Worm (Caenorhabditis elegans): ENCODE measurements around the gene hda-2.

hda-2 gene

ce11 chrII:7985029-7985428 is 37.3 kb downstream of the hda-2 start:
- TF ChIP-seq tab-1 (GFP tag; IDR thresholded peaks at IDR 0.05): no peak
- TF ChIP-seq klf-2 (GFP tag; conservative IDR thresholded peaks at IDR 0.05): no peak
- no peak for TF ChIP-seq T22C8.4 (GFP tag; IDR thresholded peaks at IDR 0.05)
- no peak for TF ChIP-seq ref-1 (GFP tag; conservative IDR thresholded peaks at IDR 0.05)
- TF ChIP-seq ztf-23 (GFP tag; IDR thresholded peaks at IDR 0.05): no peak
- no peak for TF ChIP-seq ztf-29 (GFP tag; IDR thresholded peaks at IDR 0.05)
- TF ChIP-seq med-1 (GFP tag; optimal IDR thresholded peaks at IDR 0.05; ENCODE audit: insufficient read depth): no peak

DNA sequence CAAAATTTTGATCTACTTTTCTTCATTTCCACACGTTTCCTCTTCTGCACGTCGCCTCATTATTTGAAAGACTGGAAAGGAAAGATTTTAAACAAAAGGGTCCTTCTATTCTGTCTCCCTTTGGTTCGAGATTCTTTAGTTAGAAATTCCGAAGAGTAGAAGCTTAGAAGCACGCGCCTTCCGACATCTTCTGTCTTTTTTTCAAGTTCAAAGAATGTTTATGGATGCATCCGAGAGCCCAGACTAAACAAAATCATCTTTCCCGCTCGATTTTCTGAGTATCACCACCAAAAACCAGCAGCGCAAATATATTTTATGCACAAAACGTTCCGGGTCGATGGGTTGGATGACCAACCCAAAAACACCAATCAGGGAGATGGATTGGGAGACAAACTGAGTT is 38.3 kb downstream of the hda-2 start:
- TF ChIP-seq ztf-23 (GFP tag; IDR thresholded peaks at IDR 0.05) (no peak), med-1 (GFP tag; optimal IDR thresholded peaks at IDR 0.05; ENCODE audit: insufficient read depth) (no peak)

DNA sequence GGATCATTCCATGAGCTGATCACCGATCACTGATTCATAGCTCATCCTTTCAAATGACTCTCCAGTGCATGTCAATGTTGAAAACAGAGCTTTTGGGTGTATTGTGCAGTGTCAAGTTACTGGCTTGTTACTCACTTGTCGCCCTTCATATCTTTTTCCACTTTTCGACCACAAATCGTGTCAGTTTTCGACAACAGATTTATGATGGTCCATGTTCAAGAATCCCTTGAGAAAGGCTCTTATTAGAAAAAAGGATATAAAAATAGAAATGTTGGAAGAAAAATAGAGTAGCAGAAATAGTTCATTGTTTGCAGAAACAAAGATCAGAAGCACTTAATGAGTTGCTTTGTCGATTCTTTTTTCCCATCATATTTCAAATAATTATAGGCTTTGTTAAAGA is 38.9 kb downstream of the hda-2 start:
- TF ChIP-seq ztf-29 (GFP tag; IDR thresholded peaks at IDR 0.05) (no peak), tab-1 (GFP tag; IDR thresholded peaks at IDR 0.05) (no peak)

DNA sequence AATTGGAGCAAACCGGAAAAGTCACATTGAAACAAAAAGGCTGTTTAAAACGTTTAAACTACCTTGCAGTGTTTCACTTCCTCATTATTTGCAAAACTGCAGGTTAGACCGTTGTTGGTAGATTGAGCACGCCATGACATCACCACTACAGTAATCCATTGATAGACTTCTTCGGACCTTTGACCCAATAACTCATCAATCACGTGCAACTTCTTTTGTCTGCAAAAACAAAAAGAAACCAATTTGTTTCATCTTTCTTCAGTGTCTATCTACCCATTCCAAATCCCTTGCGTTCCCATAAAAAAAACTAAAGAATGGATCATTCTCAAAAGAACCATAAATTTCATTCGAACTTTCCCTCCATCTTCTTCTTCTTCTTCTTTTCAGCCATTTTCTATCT is 41.3 kb downstream of the hda-2 start:
- TF ChIP-seq med-1 (GFP tag; optimal IDR thresholded peaks at IDR 0.05; ENCODE audit: insufficient read depth): no peak
- no peak for TF ChIP-seq ztf-29 (GFP tag; IDR thresholded peaks at IDR 0.05)
- no peak for TF ChIP-seq T22C8.4 (GFP tag; IDR thresholded peaks at IDR 0.05)
- no peak for TF ChIP-seq flt-1 (GFP tag; IDR thresholded peaks at IDR 0.05)
- TF ChIP-seq cog-1 (tag; optimal IDR thresholded peaks at IDR 0.05): no peak
- TF ChIP-seq tab-1 (GFP tag; IDR thresholded peaks at IDR 0.05): no peak
- no peak for TF ChIP-seq klf-2 (GFP tag; conservative IDR thresholded peaks at IDR 0.05)
- no peak for TF ChIP-seq ref-1 (GFP tag; conservative IDR thresholded peaks at IDR 0.05)
- no peak for TF ChIP-seq ztf-23 (GFP tag; IDR thresholded peaks at IDR 0.05)

- TF ChIP-seq tab-1 (GFP tag; IDR thresholded peaks at IDR 0.05) (no peak), flt-1 (GFP tag; IDR thresholded peaks at IDR 0.05) (no peak), cog-1 (tag; optimal IDR thresholded peaks at IDR 0.05) (no peak), ztf-29 (GFP tag; IDR thresholded peaks at IDR 0.05) (no peak), ztf-23 (GFP tag; IDR thresholded peaks at IDR 0.05) (no peak), ref-1 (GFP tag; conservative IDR thresholded peaks at IDR 0.05) (no peak), klf-2 (GFP tag; conservative IDR thresholded peaks at IDR 0.05) (no peak), med-1 (GFP tag; optimal IDR thresholded peaks at IDR 0.05; ENCODE audit: insufficient read depth) (no peak), T22C8.4 (GFP tag; IDR thresholded peaks at IDR 0.05) (no peak)
Measured at ce11 chrII:7977513-7977912, 44.8 kb downstream of the hda-2 start.

- TF ChIP-seq ref-1 (GFP tag; conservative IDR thresholded peaks at IDR 0.05) (no peak), T22C8.4 (GFP tag; IDR thresholded peaks at IDR 0.05) (no peak), flt-1 (GFP tag; IDR thresholded peaks at IDR 0.05) (no peak), med-1 (GFP tag; optimal IDR thresholded peaks at IDR 0.05; ENCODE audit: insufficient read depth) (no peak), ztf-29 (GFP tag; IDR thresholded peaks at IDR 0.05) (no peak), klf-2 (GFP tag; conservative IDR thresholded peaks at IDR 0.05) (no peak)
Measured at ce11 chrII:7976308-7976707, 46.1 kb downstream of the hda-2 start, which contains the start of gene DH11.5. Gene DH11.5, plus strand, starts transcription at chrII:7976608.

DNA sequence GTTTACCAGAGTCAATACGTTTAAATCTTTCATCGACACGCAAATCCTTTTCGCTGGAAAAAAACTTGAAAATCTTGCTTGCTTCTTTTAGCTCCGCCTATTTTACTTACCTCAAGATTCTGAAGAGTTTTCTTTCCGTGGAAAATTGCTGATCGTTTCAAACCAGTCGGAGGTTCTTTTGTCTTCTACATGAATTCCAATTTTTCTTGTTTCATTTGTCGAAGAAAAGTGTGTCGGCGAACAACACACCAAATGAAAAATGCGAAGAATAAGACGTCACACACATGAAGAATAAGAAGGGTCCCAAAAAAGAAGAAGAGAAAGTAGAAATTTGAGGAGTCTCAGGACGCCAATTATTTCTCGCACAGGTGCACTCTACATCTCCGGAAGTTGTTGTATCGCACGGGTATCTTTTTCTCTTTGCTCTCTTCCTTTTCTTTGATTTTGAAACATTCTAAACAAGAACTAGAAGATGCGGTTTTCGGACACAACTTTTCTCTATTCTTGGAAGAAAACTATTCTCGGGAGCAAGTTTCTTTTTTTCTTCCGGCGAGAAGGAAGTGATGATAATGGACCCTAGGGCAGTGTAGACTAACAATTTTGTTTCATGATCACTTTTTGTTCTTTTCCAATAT is 48.1 kb downstream of the hda-2 start:
- no peak for TF ChIP-seq klf-2 (GFP tag; conservative IDR thresholded peaks at IDR 0.05)
- TF ChIP-seq flt-1 (GFP tag; IDR thresholded peaks at IDR 0.05): no peak
- no peak for TF ChIP-seq ztf-23 (GFP tag; IDR thresholded peaks at IDR 0.05)
- TF ChIP-seq ref-1 (GFP tag; conservative IDR thresholded peaks at IDR 0.05): no peak
- TF ChIP-seq tab-1 (GFP tag; IDR thresholded peaks at IDR 0.05): no peak
- TF ChIP-seq ztf-29 (GFP tag; IDR thresholded peaks at IDR 0.05): no peak
- no peak for TF ChIP-seq med-1 (GFP tag; optimal IDR thresholded peaks at IDR 0.05; ENCODE audit: insufficient read depth)
- no peak for TF ChIP-seq cog-1 (tag; optimal IDR thresholded peaks at IDR 0.05)
- TF ChIP-seq T22C8.4 (GFP tag; IDR thresholded peaks at IDR 0.05): no peak
